Worm (Caenorhabditis elegans) whole organism, L3 larva: ENCODE data around the gene cest-4.

Experiments used
- R02D3.7 ChIP-seq: fragments of 150-350 bp; optimal IDR thresholded peaks from 2 replicates; lab custom pipeline; 2014; ENCODE audit warnings: missing biosample characterization, missing genetic modification characterization
- ZK546.5 ChIP-seq: sonication (generic microtip); optimal IDR thresholded peaks from 2 replicates; lab custom pipeline; 2017; ENCODE audit warnings: missing biosample characterization, missing genetic modification characterization
- aly-2 ChIP-seq: fragments of 150-350 bp; optimal IDR thresholded peaks from 2 replicates; lab custom pipeline; 2014; ENCODE audit warnings: missing biosample characterization, missing genetic modification characterization
- ama-1 ChIP-seq: fragments of 150-350 bp; optimal IDR thresholded peaks from 2 replicates; lab custom pipeline; 2018
- ceh-16 ChIP-seq: sonication (generic microtip); optimal IDR thresholded peaks from 2 replicates; lab custom pipeline; 2017; ENCODE audit warnings: missing biosample characterization, missing genetic modification characterization
- ceh-28 ChIP-seq: fragments of 150-350 bp; optimal IDR thresholded peaks from 2 replicates; lab custom pipeline; 2014; ENCODE audit warnings: missing biosample characterization, missing genetic modification reagents, missing genetic modification characterization
- ceh-82 ChIP-seq: fragments of 150-350 bp; optimal IDR thresholded peaks from 2 replicates; lab custom pipeline; 2014; ENCODE audit warnings: missing biosample characterization, missing genetic modification characterization
- ceh-9 ChIP-seq: sonication (generic microtip); optimal IDR thresholded peaks from 2 replicates; lab custom pipeline; 2018; ENCODE audit warnings: missing biosample characterization, missing genetic modification characterization
- daf-12 ChIP-seq: fragments of 150-350 bp; optimal IDR thresholded peaks from 2 replicates; lab custom pipeline; 2014; ENCODE audit warnings: missing biosample characterization, missing genetic modification reagents, missing genetic modification characterization
- egl-27 ChIP-seq: sonication (generic microtip); optimal IDR thresholded peaks from 4 replicates; lab custom pipeline; 2017; ENCODE audit warnings: missing biosample characterization, missing genetic modification reagents, missing genetic modification characterization
- egl-5 ChIP-seq: fragments of 150-350 bp; optimal IDR thresholded peaks from 2 replicates; lab custom pipeline; 2017; ENCODE audit warnings: missing biosample characterization, missing genetic modification reagents, missing genetic modification characterization, inconsistent platforms
- elt-1 ChIP-seq: fragments of 150-350 bp; optimal IDR thresholded peaks from 2 replicates; lab custom pipeline; 2014; ENCODE audit warnings: missing biosample characterization, missing genetic modification characterization
- elt-2 ChIP-seq: sonication (generic microtip); optimal IDR thresholded peaks from 2 replicates; lab custom pipeline; 2016; ENCODE audit warnings: missing genetic modification reagents, mild to moderate bottlenecking, missing genetic modification characterization, missing compliant biosample characterization
- elt-3 ChIP-seq, 3 experiments: fragments of 150-350 bp in 1 of 3; sonication (generic microtip) in 2 of 3; optimal IDR thresholded peaks; 2 replicates in 2 of 3; 4 replicates in 1 of 3; lab custom pipeline; 2014 to 2017; ENCODE audit warnings: missing biosample characterization in 3 of 3, missing genetic modification characterization in 3 of 3
- eor-1 ChIP-seq, 2 experiments: fragments of 150-350 bp; optimal IDR thresholded peaks; 2 replicates each; lab custom pipeline; 2014 to 2018; ENCODE audit warnings: missing biosample characterization in 2 of 2, missing genetic modification characterization in 2 of 2
- fkh-10 ChIP-seq: sonication (generic microtip); optimal IDR thresholded peaks from 2 replicates; lab custom pipeline; 2017; ENCODE audit warnings: missing biosample characterization, missing genetic modification reagents, missing genetic modification characterization
- fkh-2 ChIP-seq: fragments of 150-350 bp; optimal IDR thresholded peaks from 2 replicates; lab custom pipeline; 2014; ENCODE audit warnings: missing biosample characterization, missing genetic modification reagents, missing genetic modification characterization
- fos-1 ChIP-seq: fragments of 150-350 bp; optimal IDR thresholded peaks from 2 replicates; lab custom pipeline; 2014; ENCODE audit warnings: missing biosample characterization, missing genetic modification characterization
- hmg-11 ChIP-seq: sonication (generic microtip); optimal IDR thresholded peaks from 2 replicates; lab custom pipeline; 2016; ENCODE audit warnings: missing genetic modification characterization, missing compliant biosample characterization
- jun-1 ChIP-seq: fragments of 150-350 bp; optimal IDR thresholded peaks from 2 replicates; lab custom pipeline; 2014; ENCODE audit warnings: missing biosample characterization, missing genetic modification reagents, missing genetic modification characterization
- lin-15B ChIP-seq: fragments of 150-350 bp; optimal IDR thresholded peaks from 2 replicates; lab custom pipeline; 2014; ENCODE audit warnings: missing biosample characterization, missing genetic modification characterization
- lin-39 ChIP-seq: fragments of 150-350 bp; optimal IDR thresholded peaks from 2 replicates; lab custom pipeline; 2018; ENCODE audit warnings: missing biosample characterization, missing genetic modification reagents, missing genetic modification characterization
- lsy-12 ChIP-seq: sonication (generic microtip); optimal IDR thresholded peaks from 2 replicates; lab custom pipeline; 2016; ENCODE audit warnings: mild to moderate bottlenecking, missing genetic modification characterization, missing compliant biosample characterization
- mdl-1 ChIP-seq: fragments of 150-350 bp; optimal IDR thresholded peaks from 2 replicates; lab custom pipeline; 2014; ENCODE audit warnings: missing biosample characterization, missing genetic modification characterization
- mml-1 ChIP-seq: fragments of 150-350 bp; sonication (generic microtip); optimal IDR thresholded peaks from 3 replicates; lab custom pipeline; 2014; ENCODE audit warnings: missing biosample characterization, missing genetic modification characterization
- nfya-1 ChIP-seq: sonication (generic microtip); optimal IDR thresholded peaks from 2 replicates; lab custom pipeline; 2017; ENCODE audit warnings: missing genetic modification characterization, mild to moderate bottlenecking, missing compliant biosample characterization, antibody characterized with exemption, moderate library complexity; ENCODE audit not compliant: insufficient read depth
- nhr-11 ChIP-seq: fragments of 150-350 bp; optimal IDR thresholded peaks from 2 replicates; lab custom pipeline; 2014; ENCODE audit warnings: missing biosample characterization, missing genetic modification characterization
- nhr-12 ChIP-seq: fragments of 150-350 bp; optimal IDR thresholded peaks from 2 replicates; lab custom pipeline; 2014; ENCODE audit warnings: missing biosample characterization, missing genetic modification characterization
- nhr-23 ChIP-seq: fragments of 150-350 bp; optimal IDR thresholded peaks from 2 replicates; lab custom pipeline; 2014; ENCODE audit warnings: missing biosample characterization, missing genetic modification reagents, missing genetic modification characterization
- nhr-237 ChIP-seq: fragments of 150-350 bp; optimal IDR thresholded peaks from 2 replicates; lab custom pipeline; 2014; ENCODE audit warnings: missing biosample characterization, missing genetic modification characterization
- nhr-25 ChIP-seq: sonication (generic microtip); optimal IDR thresholded peaks from 2 replicates; lab custom pipeline; 2017; ENCODE audit warnings: missing biosample characterization, missing genetic modification characterization
- nhr-28 ChIP-seq: fragments of 150-350 bp; optimal IDR thresholded peaks from 2 replicates; lab custom pipeline; 2014; ENCODE audit warnings: missing biosample characterization, missing genetic modification characterization
- nhr-67 ChIP-seq: fragments of 150-350 bp; optimal IDR thresholded peaks from 2 replicates; lab custom pipeline; 2014; ENCODE audit warnings: missing biosample characterization, missing genetic modification characterization
- nhr-76 ChIP-seq: fragments of 150-350 bp; sonication (generic microtip); optimal IDR thresholded peaks from 5 replicates; lab custom pipeline; 2014; ENCODE audit warnings: missing biosample characterization, missing genetic modification characterization
- nhr-77 ChIP-seq: fragments of 150-350 bp; optimal IDR thresholded peaks from 2 replicates; lab custom pipeline; 2014; ENCODE audit warnings: missing biosample characterization, missing genetic modification characterization
- pha-4 ChIP-seq: fragments of 150-350 bp; optimal IDR thresholded peaks from 2 replicates; lab custom pipeline; 2014; ENCODE audit warnings: missing biosample characterization, missing genetic modification reagents, missing genetic modification characterization
- pqm-1 ChIP-seq: fragments of 150-350 bp; optimal IDR thresholded peaks from 2 replicates; lab custom pipeline; 2017; ENCODE audit warnings: missing biosample characterization, missing genetic modification characterization, inconsistent platforms
- sea-2 ChIP-seq: fragments of 150-350 bp; sonication (generic microtip); optimal IDR thresholded peaks from 4 replicates; lab custom pipeline; 2014; ENCODE audit warnings: missing biosample characterization, missing genetic modification reagents, missing genetic modification characterization
- skn-1 ChIP-seq: fragments of 150-350 bp; optimal IDR thresholded peaks from 2 replicates; lab custom pipeline; 2014; ENCODE audit warnings: missing biosample characterization, missing genetic modification characterization
- snpc-4 ChIP-seq: fragments of 150-350 bp; optimal IDR thresholded peaks from 2 replicates; lab custom pipeline; 2014; ENCODE audit warnings: missing biosample characterization, missing genetic modification characterization
- tbx-2 ChIP-seq: sonication (generic microtip); optimal IDR thresholded peaks from 2 replicates; lab custom pipeline; 2016; ENCODE audit warnings: mild to moderate bottlenecking, missing genetic modification characterization, missing compliant biosample characterization
- unc-39 ChIP-seq: sonication (generic microtip); optimal IDR thresholded peaks from 4 replicates; lab custom pipeline; 2017; ENCODE audit warnings: missing biosample characterization, missing genetic modification characterization
- unc-62 ChIP-seq: fragments of 150-350 bp; sonication (generic microtip); optimal IDR thresholded peaks from 4 replicates; lab custom pipeline; 2014; ENCODE audit warnings: missing biosample characterization, missing genetic modification reagents, missing genetic modification characterization
- zag-1 ChIP-seq: fragments of 150-350 bp; optimal IDR thresholded peaks from 2 replicates; lab custom pipeline; 2014; ENCODE audit warnings: missing biosample characterization, missing genetic modification characterization
- ztf-11 ChIP-seq: fragments of 150-350 bp; optimal IDR thresholded peaks from 2 replicates; lab custom pipeline; 2014; ENCODE audit warnings: missing biosample characterization, missing genetic modification characterization
- ztf-4 ChIP-seq: fragments of 150-350 bp; optimal IDR thresholded peaks from 2 replicates; lab custom pipeline; 2014; ENCODE audit warnings: missing biosample characterization, missing genetic modification characterization

Gene cest-4

DNA sequence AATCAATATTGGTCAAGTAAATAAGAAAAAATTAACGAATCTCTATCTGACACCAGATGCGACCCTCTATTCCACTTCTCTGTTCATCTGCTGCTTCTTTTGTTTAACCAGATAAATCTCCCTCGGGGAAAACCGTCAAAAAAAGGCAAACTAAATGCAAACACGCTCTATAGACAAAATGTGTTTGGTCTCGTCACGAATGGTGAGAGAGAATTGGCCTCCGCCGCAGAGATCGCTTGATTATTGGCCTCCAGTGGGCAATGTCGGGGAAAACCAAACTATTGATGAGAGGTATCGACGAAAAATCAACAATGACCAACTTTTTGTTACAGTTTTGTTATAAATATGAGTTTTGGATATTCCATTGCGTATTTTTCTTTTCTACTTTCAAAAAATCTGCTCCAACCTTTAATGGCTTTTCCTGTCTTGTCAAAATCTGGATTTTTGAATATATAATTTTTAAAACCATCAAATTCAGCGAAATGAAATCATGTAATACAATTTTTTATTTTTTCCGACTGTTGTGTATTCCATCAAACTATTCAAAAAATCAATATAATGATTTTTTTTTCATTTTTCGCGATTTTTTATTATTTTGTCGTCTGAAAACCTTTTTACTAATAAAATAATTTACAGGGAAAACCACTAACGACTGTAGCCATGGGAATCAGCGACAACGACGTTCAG, 11.6 kb downstream of the cest-4 start, which contains the start of the genes C17H12.2 and vha-8 (continued):
- TF ChIP-seq hmg-11 (tag; lab: Kevin White, UChicago) (peak; percentile 89), snpc-4 (tag; lab: Kevin White, UChicago) (peak; percentile 92), nhr-25 (tag; lab: Kevin White, UChicago) (peak; percentile 98), ztf-11 (tag; lab: Kevin White, UChicago) (no peak), nhr-28 (tag; lab: Kevin White, UChicago) (no peak), mml-1 (no peak), elt-2 (peak; percentile 74), nhr-77 (peak; percentile 90), nfya-1 (tag; lab: Kevin White, UChicago) (peak; percentile 97), jun-1 (tag; lab: Kevin White, UChicago) (peak; percentile 75), lin-39 (tag; lab: Kevin White, UChicago) (peak; percentile 98), fkh-10 (peak; percentile 40), unc-39 (tag; lab: Kevin White, UChicago) (no peak), lin-15B (tag; lab: Kevin White, UChicago) (peak; percentile 100)

DNA sequence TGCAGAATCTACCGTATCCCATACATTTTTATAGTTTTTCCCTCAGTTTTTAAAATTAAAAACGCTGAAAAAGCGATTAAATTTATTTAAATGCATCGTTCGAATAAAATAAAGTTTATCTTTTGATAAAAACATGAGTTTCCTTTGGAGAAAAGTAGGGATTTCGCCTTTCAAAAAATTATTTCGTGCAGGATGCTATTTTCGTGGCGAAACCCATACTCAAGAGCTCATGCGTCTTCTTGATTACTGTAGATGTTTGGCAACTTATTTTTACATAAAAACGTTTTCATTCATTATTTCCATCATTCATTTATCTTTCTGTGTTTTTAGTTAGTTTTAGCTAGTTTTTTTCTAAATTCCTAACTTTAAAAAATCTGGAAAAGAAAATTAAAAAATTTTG, 12.2 kb downstream of the cest-4 start:
- TF ChIP-seq ztf-11 (tag; lab: Kevin White, UChicago) = no peak
- no peak for TF ChIP-seq nhr-25 (tag; lab: Kevin White, UChicago)
- no peak for TF ChIP-seq nhr-12 (tag; lab: Kevin White, UChicago)
- no peak for TF ChIP-seq nhr-11 (tag; lab: Kevin White, UChicago)
- TF ChIP-seq unc-62 = no peak
- TF ChIP-seq lin-15B (tag; lab: Kevin White, UChicago) = no peak
- TF ChIP-seq ceh-9 = no peak
- no peak for TF ChIP-seq aly-2
- TF ChIP-seq ztf-4 (tag; lab: Kevin White, UChicago) = no peak

DNA sequence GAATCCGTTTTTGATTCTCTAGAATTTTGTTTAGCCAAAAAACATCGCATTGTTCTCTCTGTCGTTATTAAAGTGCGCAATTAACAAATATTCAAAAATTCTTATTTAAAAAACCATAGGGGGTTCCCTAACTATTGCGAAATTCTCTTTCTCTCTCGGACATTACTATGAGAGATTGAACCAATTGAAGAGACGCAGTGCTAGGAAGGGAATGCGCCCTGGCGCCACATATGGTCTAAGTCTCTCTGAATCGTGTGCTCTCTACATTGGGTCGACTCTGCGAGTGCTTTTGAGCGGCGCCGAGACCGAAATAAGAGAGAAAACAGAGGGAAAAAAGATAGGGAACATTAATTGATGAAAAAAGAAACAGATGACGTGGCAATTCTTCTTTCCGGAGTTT, 16.3 kb downstream of the cest-4 start:
- TF ChIP-seq ceh-82 (tag; lab: Kevin White, UChicago) (no peak), ZK546.5 (tag; lab: Kevin White, UChicago) (no peak), nhr-28 (tag; lab: Kevin White, UChicago) (no peak), zag-1 (tag; lab: Kevin White, UChicago) (peak; percentile 17), hmg-11 (tag; lab: Kevin White, UChicago) (peak; percentile 89), ama-1 (lab: Kevin White, UChicago) (no peak), R02D3.7 (tag; lab: Kevin White, UChicago) (no peak), lin-15B (tag; lab: Kevin White, UChicago) (peak; percentile 52), nhr-237 (no peak), nhr-77 (no peak), mml-1 (no peak), egl-5 (peak; percentile 57), elt-1 (tag; lab: Kevin White, UChicago) (no peak), nhr-23 (tag; lab: Kevin White, UChicago) (peak; percentile 52), elt-2 (peak; percentile 60), unc-62 (no peak), nfya-1 (tag; lab: Kevin White, UChicago) (peak; percentile 85), snpc-4 (tag; lab: Kevin White, UChicago) (peak; percentile 54), fkh-10 (no peak), nhr-11 (tag; lab: Kevin White, UChicago) (no peak), nhr-67 (tag; lab: Kevin White, UChicago) (no peak), nhr-12 (tag; lab: Kevin White, UChicago) (no peak), tbx-2 (tag; lab: Kevin White, UChicago) (peak; percentile 4), mdl-1 (tag; lab: Kevin White, UChicago) (no peak), sea-2 (GFP tag; lab: Kevin White, UChicago) (no peak), nhr-25 (tag; lab: Kevin White, UChicago) (peak; percentile 32), ceh-16 (tag; lab: Kevin White, UChicago) (no peak), ztf-4 (tag; lab: Kevin White, UChicago) (no peak), ceh-9 (no peak), lsy-12 (tag; lab: Kevin White, UChicago) (peak; percentile 59), fos-1 (tag; lab: Kevin White, UChicago) (no peak), lin-39 (tag; lab: Kevin White, UChicago) (peak; percentile 63), nhr-76 (tag; lab: Kevin White, UChicago) (no peak), fkh-2 (tag; lab: Kevin White, UChicago) (no peak), ceh-28 (tag; lab: Kevin White, UChicago) (peak; percentile 45), elt-3 (tag; optimal IDR thresholded peaks at IDR 0.05; lab: Kevin White, UChicago) (no peak), skn-1 (tag; lab: Kevin White, UChicago) (peak; percentile 14), unc-39 (tag; lab: Kevin White, UChicago) (no peak), aly-2 (no peak), jun-1 (tag; lab: Kevin White, UChicago) (no peak), eor-1 (tag; optimal IDR thresholded peaks at IDR 0.05; lab: Kevin White, UChicago) (no peak), pqm-1 (tag; lab: Kevin White, UChicago) (peak; percentile 49), pha-4 (tag; lab: Kevin White, UChicago) (peak; percentile 79), daf-12 (tag; lab: Kevin White, UChicago) (no peak), ztf-11 (tag; lab: Kevin White, UChicago) (no peak), egl-27 (tag; lab: Kevin White, UChicago) (no peak)
